Worm (Caenorhabditis elegans) whole organism, midembryonic: ENCODE data around the gene K01A6.4.

Experiments
- T22C8.4 ChIP-seq: fragments of 200-800 bp; sonication (Bioruptor generic); IDR thresholded peaks from 2 replicates; pipeline ENCODE4 v1.3.6; 2022; ENCODE audit warnings: missing genetic modification characterization, missing compliant biosample characterization
- cog-1 ChIP-seq: sonication (generic microtip); optimal IDR thresholded peaks from 2 replicates; lab custom pipeline; 2016; ENCODE audit warnings: missing genetic modification characterization, missing compliant biosample characterization
- flt-1 ChIP-seq: fragments of 200-800 bp; sonication (Bioruptor generic); IDR thresholded peaks from 2 replicates; pipeline ENCODE4 v1.3.6; 2022; ENCODE audit warnings: missing genetic modification characterization, missing compliant biosample characterization
- med-1 ChIP-seq: sonication (generic microtip); optimal IDR thresholded peaks from 2 replicates; lab custom pipeline; 2017; ENCODE audit warnings: missing genetic modification characterization, mild to moderate bottlenecking, missing compliant biosample characterization, antibody characterized with exemption, missing genetic modification reagents; ENCODE audit not compliant: insufficient read depth
- ref-1 ChIP-seq: fragments of 200-800 bp; sonication (Bioruptor generic); conservative IDR thresholded peaks from 2 replicates; pipeline ENCODE4 v1.3.6; 2022; ENCODE audit warnings: missing genetic modification reagents, missing genetic modification characterization, missing compliant biosample characterization
- tab-1 ChIP-seq: fragments of 200-800 bp; sonication (Bioruptor generic); IDR thresholded peaks from 2 replicates; pipeline ENCODE4 v1.3.6; 2022; ENCODE audit warnings: missing genetic modification characterization, missing compliant biosample characterization
- ztf-23 ChIP-seq: fragments of 200-800 bp; sonication (Bioruptor generic); IDR thresholded peaks from 2 replicates; pipeline ENCODE4 v1.3.6; 2022; ENCODE audit warnings: missing genetic modification reagents, missing genetic modification characterization, missing compliant biosample characterization
- ztf-29 ChIP-seq: fragments of 200-800 bp; sonication (Bioruptor generic); IDR thresholded peaks from 2 replicates; pipeline ENCODE4 v1.3.6; 2022; ENCODE audit warnings: missing genetic modification reagents, missing genetic modification characterization, missing compliant biosample characterization

ce11 chrIV:11744287-11744686 is 4.2 kb upstream of the K01A6.4 start:
- TF ChIP-seq med-1 (GFP tag; lab: Kevin White, UChicago), result no peak
- no peak for TF ChIP-seq tab-1 (GFP tag; lab: Robert Waterston, UW)
- no peak for TF ChIP-seq T22C8.4 (GFP tag; lab: Robert Waterston, UW)
- TF ChIP-seq ref-1, result no peak
- TF ChIP-seq ztf-29 (GFP tag; lab: Robert Waterston, UW), result no peak
- no peak for TF ChIP-seq ztf-23 (GFP tag; lab: Robert Waterston, UW)
- no peak for TF ChIP-seq cog-1
- no peak for TF ChIP-seq flt-1
